Worm (Caenorhabditis elegans): ENCODE measurements around the gene C05C12.1.

Gene C05C12.1

DNA sequence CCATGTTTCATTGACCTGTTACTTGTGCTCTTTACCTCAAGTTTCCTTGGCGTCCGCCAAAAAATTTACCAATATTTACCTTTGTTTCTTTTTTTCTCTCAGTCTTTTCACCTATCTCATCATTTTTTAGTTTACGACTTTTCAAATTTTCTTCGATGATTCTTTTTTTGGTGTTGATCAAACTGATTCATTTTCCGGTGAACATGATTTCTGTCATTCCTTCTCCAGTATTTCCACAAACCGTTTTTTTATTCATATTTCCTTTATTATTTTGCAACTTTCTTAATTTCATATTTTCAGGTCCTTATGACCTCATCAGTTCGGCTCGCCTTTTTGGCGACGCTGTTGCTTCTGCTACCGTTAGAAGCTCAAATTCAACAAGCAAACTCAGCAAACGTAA, 33.7 kb downstream of the C05C12.1 start, which contains the start of gene F54D1.6:
Gene F54D1.6, plus strand, starts transcription at position 301 of the 400 bp plus-strand sequence.
- TF ChIP-seq W03F9.2 (tag; optimal IDR thresholded peaks at IDR 0.05), result no peak
- TF ChIP-seq him-1 (tag; optimal IDR thresholded peaks at IDR 0.05), result no peak
- no peak for TF ChIP-seq dao-5 (tag; optimal IDR thresholded peaks at IDR 0.05)

ce11 chrIV:11288965-11289364, 35.2 kb downstream of the C05C12.1 start:
- no peak for TF ChIP-seq him-1 (tag; optimal IDR thresholded peaks at IDR 0.05)
- TF ChIP-seq W03F9.2 (tag; optimal IDR thresholded peaks at IDR 0.05), result no peak
- no peak for TF ChIP-seq dao-5 (tag; optimal IDR thresholded peaks at IDR 0.05)

DNA sequence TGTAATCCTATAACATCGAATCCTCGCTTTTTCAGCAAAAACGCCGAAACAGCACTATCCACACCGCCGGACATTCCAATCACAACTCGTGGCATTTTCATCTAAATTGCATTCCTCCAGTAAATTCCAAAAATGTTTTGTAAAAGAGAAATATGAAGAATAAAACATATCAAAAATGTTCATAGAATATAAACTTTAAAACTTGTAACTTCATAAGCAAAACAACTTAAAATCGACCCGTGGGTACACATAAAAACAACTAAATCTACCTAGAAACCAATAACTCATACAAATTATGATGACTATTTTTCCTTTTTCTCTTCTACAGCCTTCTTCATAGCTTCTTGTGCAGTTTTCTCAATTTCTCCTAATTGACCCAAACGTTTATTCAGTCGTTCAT, 43.0 kb downstream of the C05C12.1 start, which contains the start of gene mttu-1:
Gene mttu-1, minus strand, starts transcription at position 101 of the 400 bp plus-strand sequence.
- no peak for TF ChIP-seq W03F9.2 (tag; optimal IDR thresholded peaks at IDR 0.05)
- no peak for TF ChIP-seq dao-5 (tag; optimal IDR thresholded peaks at IDR 0.05)
- TF ChIP-seq him-1 (tag; optimal IDR thresholded peaks at IDR 0.05), result no peak

ce11 chrIV:11298154-11299086, 44.6 kb downstream of the C05C12.1 start, which contains the start of the genes B0035.15 and dnj-1:
Gene B0035.15 (minus strand): TSS chrIV:11298252.
Gene dnj-1 (plus strand): TSS chrIV:11299036.
- TF ChIP-seq him-1 (tag; optimal IDR thresholded peaks at IDR 0.05) (no peak), dao-5 (tag; optimal IDR thresholded peaks at IDR 0.05) (no peak), W03F9.2 (tag; optimal IDR thresholded peaks at IDR 0.05) (no peak)

DNA sequence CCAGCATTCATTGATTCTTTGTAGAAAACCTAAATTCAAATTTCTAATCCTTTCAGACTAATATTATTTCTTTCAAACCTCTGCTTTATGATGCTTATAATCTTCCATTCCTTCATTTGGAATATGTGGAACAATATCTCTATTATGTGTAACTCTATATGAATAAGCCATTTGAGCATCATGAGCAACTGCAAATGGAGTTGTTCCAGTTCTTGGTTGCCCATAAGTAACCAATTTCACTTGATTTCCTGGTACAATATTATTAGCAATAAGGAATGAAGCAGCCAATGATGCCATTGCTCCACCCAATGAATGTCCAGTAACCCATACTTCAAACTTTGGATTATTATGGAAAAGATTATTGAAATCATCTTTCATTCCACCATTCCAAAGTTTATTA, 51.2 kb downstream of the C05C12.1 start:
- TF ChIP-seq him-1 (tag; optimal IDR thresholded peaks at IDR 0.05) (no peak), dao-5 (tag; optimal IDR thresholded peaks at IDR 0.05) (no peak)

Measured in whole organism, L4/young adult.